Worm (Caenorhabditis elegans) whole organism, L3 larva: ENCODE measurements around the gene nhr-108.

ENCODE experiments used
- aly-2 ChIP-seq: fragments of 150-350 bp; optimal IDR thresholded peaks from 2 replicates; lab custom pipeline; 2014; ENCODE audit warnings: missing biosample characterization, missing genetic modification characterization
- ama-1 ChIP-seq: fragments of 150-350 bp; optimal IDR thresholded peaks from 2 replicates; lab custom pipeline; 2018
- egl-27 ChIP-seq: sonication (generic microtip); optimal IDR thresholded peaks from 4 replicates; lab custom pipeline; 2017; ENCODE audit warnings: missing biosample characterization, missing genetic modification reagents, missing genetic modification characterization
- egl-5 ChIP-seq: fragments of 150-350 bp; optimal IDR thresholded peaks from 2 replicates; lab custom pipeline; 2017; ENCODE audit warnings: missing biosample characterization, missing genetic modification reagents, missing genetic modification characterization, inconsistent platforms
- elt-2 ChIP-seq: sonication (generic microtip); optimal IDR thresholded peaks from 2 replicates; lab custom pipeline; 2016; ENCODE audit warnings: missing genetic modification reagents, mild to moderate bottlenecking, missing genetic modification characterization, missing compliant biosample characterization
- fkh-10 ChIP-seq: sonication (generic microtip); optimal IDR thresholded peaks from 2 replicates; lab custom pipeline; 2017; ENCODE audit warnings: missing biosample characterization, missing genetic modification reagents, missing genetic modification characterization
- fos-1 ChIP-seq: fragments of 150-350 bp; optimal IDR thresholded peaks from 2 replicates; lab custom pipeline; 2014; ENCODE audit warnings: missing biosample characterization, missing genetic modification characterization
- hmg-11 ChIP-seq: sonication (generic microtip); optimal IDR thresholded peaks from 2 replicates; lab custom pipeline; 2016; ENCODE audit warnings: missing genetic modification characterization, missing compliant biosample characterization
- jun-1 ChIP-seq: fragments of 150-350 bp; optimal IDR thresholded peaks from 2 replicates; lab custom pipeline; 2014; ENCODE audit warnings: missing biosample characterization, missing genetic modification reagents, missing genetic modification characterization
- nhr-11 ChIP-seq: fragments of 150-350 bp; optimal IDR thresholded peaks from 2 replicates; lab custom pipeline; 2014; ENCODE audit warnings: missing biosample characterization, missing genetic modification characterization
- pqm-1 ChIP-seq: fragments of 150-350 bp; optimal IDR thresholded peaks from 2 replicates; lab custom pipeline; 2017; ENCODE audit warnings: missing biosample characterization, missing genetic modification characterization, inconsistent platforms
- snpc-4 ChIP-seq: fragments of 150-350 bp; optimal IDR thresholded peaks from 2 replicates; lab custom pipeline; 2014; ENCODE audit warnings: missing biosample characterization, missing genetic modification characterization
- unc-62 ChIP-seq: fragments of 150-350 bp; sonication (generic microtip); optimal IDR thresholded peaks from 4 replicates; lab custom pipeline; 2014; ENCODE audit warnings: missing biosample characterization, missing genetic modification reagents, missing genetic modification characterization
- zag-1 ChIP-seq: fragments of 150-350 bp; optimal IDR thresholded peaks from 2 replicates; lab custom pipeline; 2014; ENCODE audit warnings: missing biosample characterization, missing genetic modification characterization

- TF ChIP-seq snpc-4 (tag; lab: Kevin White, UChicago): no peak
- no peak for TF ChIP-seq fos-1 (tag; lab: Kevin White, UChicago)
- no peak for TF ChIP-seq egl-5 (tag; lab: Kevin White, UChicago)
- no peak for TF ChIP-seq elt-2 (tag; lab: Kevin White, UChicago)
- TF ChIP-seq jun-1: no peak
- TF ChIP-seq fkh-10 (GFP tag; lab: Kevin White, UChicago): no peak
- TF ChIP-seq pqm-1 (tag; lab: Kevin White, UChicago): no peak
- no peak for TF ChIP-seq zag-1
- TF ChIP-seq egl-27 (tag; lab: Kevin White, UChicago): no peak
- TF ChIP-seq nhr-11 (tag; lab: Kevin White, UChicago): no peak
- no peak for TF ChIP-seq unc-62 (GFP tag; lab: Kevin White, UChicago)
- no peak for TF ChIP-seq aly-2 (tag; lab: Kevin White, UChicago)
- TF ChIP-seq ama-1 (lab: Kevin White, UChicago): no peak
- TF ChIP-seq hmg-11 (tag; lab: Kevin White, UChicago): no peak
These were observed 6.8 kb downstream of the nhr-108 start, which contains the start of gene F35E8.9 for ce11 chrV:15917458-15917857.
